Worm (Caenorhabditis elegans): ENCODE data around the gene str-249.

The str-249 gene

DNA sequence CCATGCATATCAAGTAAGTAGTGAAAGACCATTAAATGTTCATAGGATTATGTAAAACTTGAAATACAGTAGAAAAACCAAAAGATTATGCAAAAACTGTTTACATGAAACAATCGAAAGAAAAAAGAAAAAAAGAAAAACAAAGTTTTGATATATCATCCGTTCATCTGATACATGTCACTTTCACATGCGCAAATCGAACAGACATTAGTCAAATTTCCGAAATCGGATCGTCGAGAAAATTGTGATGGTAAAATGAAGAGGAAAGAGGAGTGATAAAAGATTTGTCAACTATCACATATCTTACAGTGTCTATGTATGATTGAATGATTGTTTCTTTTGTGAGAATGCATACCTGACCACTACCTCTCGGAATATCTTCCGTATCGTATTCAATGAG lies 22.3 kb upstream of the str-249 start:
- TF ChIP-seq ets-7 (tag; optimal IDR thresholded peaks at IDR 0.05) (no peak), hmg-4 (GFP tag; optimal IDR thresholded peaks at IDR 0.05) (no peak), pes-1 (GFP tag; IDR thresholded peaks at IDR 0.05) (no peak), aly-1 (tag; optimal IDR thresholded peaks at IDR 0.05) (no peak), hmbx-1 (tag; optimal IDR thresholded peaks at IDR 0.05) (no peak), ceh-36 (tag; optimal IDR thresholded peaks at IDR 0.05) (no peak), ama-1 (optimal IDR thresholded peaks at IDR 0.05) (no peak), scrt-1 (GFP tag; IDR thresholded peaks at IDR 0.05) (no peak), hnd-1 (tag; optimal IDR thresholded peaks at IDR 0.05) (no peak)

DNA sequence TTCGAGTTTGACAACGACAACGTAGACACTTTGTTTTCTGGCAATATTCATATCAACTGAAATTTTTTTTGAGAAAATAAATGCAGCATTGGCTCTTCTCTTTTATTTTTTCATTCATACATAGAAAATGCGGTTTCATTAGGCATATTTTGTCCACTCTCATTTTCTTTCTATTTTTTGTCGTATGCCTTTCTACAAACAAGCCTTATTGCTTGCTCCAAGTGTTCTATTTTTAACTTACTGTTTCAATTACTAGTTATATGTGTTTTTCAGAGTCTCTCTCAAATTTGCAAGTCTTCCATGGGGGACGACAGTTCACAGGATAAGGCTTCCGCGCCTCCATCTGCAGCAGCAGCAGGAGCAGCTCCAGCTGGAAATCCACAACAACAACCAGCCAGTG lies 19.3 kb upstream of the str-249 start, which contains the start of gene kcc-1:
TSS of gene kcc-1 (plus strand) at position 301 of the 400 bp plus-strand sequence.
- no peak for TF ChIP-seq ets-7 (tag; optimal IDR thresholded peaks at IDR 0.05)
- TF ChIP-seq tra-4 (tag; optimal IDR thresholded peaks at IDR 0.05): no peak
- TF ChIP-seq aly-1 (tag; optimal IDR thresholded peaks at IDR 0.05): no peak

DNA sequence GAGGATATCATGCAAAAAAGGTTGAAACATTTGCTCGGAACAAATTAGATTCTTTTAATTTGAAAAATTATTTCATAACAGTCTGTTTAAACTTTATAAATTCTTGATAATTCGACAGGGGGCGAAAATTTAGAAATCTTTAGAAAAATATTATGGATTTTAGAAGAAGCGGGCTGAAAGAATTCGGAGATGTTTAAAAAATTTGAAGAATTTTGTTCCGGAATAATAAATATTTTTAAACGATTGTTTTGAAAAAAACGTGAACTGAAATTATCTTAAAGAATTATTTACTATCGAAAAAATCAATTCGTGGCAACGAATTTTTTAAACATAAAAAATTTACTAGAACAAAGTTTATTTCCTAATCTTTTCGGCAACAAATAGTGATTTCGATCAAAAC lies 17.0 kb upstream of the str-249 start, which contains the start of gene R13A1.3:
TSS of gene R13A1.3 (plus strand) at position 301 of the 400 bp plus-strand sequence.
- TF ChIP-seq tbx-37 (GFP tag; conservative IDR thresholded peaks at IDR 0.05) (no peak), B0310.2 (tag; optimal IDR thresholded peaks at IDR 0.05) (no peak), hnd-1 (tag; optimal IDR thresholded peaks at IDR 0.05) (no peak), flt-1 (GFP tag; IDR thresholded peaks at IDR 0.05) (no peak), aly-1 (tag; optimal IDR thresholded peaks at IDR 0.05) (no peak), pes-1 (GFP tag; IDR thresholded peaks at IDR 0.05) (no peak), ama-1 (optimal IDR thresholded peaks at IDR 0.05) (no peak)

- TF ChIP-seq pes-1 (GFP tag; IDR thresholded peaks at IDR 0.05): no peak
- no peak for TF ChIP-seq tbx-37 (GFP tag; conservative IDR thresholded peaks at IDR 0.05)
- TF ChIP-seq hnd-1 (tag; optimal IDR thresholded peaks at IDR 0.05): no peak
- TF ChIP-seq ets-7 (tag; optimal IDR thresholded peaks at IDR 0.05): no peak
- no peak for TF ChIP-seq tbx-11 (GFP tag; IDR thresholded peaks at IDR 0.05)
Observed at ce11 chrIV:7196853-7197252, 10.2 kb upstream of the str-249 start, which contains the start of gene unc-8. Gene unc-8 (plus strand): TSS chrIV:7197153.

DNA sequence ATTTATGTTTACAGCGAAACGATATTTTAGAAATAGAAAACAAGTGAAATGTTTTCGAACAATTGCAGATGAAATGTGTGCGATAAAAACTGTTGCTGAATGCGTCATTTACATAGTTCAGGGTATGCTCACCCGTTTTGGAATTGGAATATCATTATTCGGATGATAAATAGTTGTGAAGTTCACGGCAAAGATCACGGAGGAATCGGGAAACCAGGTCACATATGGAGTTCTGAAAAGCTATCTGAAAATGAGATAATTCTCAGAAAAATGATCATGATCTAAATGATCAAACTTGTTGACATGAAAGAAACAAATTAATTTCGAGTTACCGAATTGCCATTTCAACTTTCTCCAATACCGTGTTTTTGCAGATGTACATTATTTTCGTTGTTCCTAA lies 9.1 kb upstream of the str-249 start, which contains the start of gene best-16:
TSS of gene best-16 (minus strand) at position 101 of the 400 bp plus-strand sequence.
- TF ChIP-seq tra-4 (tag; optimal IDR thresholded peaks at IDR 0.05): no peak
- TF ChIP-seq F13C5.2 (tag; optimal IDR thresholded peaks at IDR 0.05): no peak
- TF ChIP-seq ceh-36 (tag; optimal IDR thresholded peaks at IDR 0.05): no peak
- no peak for TF ChIP-seq hmg-4 (GFP tag; optimal IDR thresholded peaks at IDR 0.05)
- no peak for TF ChIP-seq flt-1 (GFP tag; IDR thresholded peaks at IDR 0.05)
- no peak for TF ChIP-seq B0310.2 (tag; optimal IDR thresholded peaks at IDR 0.05)
- TF ChIP-seq sea-1 (GFP tag; conservative IDR thresholded peaks at IDR 0.05): no peak
- no peak for TF ChIP-seq ceh-13 (GFP tag; optimal IDR thresholded peaks at IDR 0.05)

ce11 chrIV:7191745-7192144 lies 5.1 kb upstream of the str-249 start, which contains the start of gene R13A1.5:
Gene R13A1.5 (minus strand): TSS chrIV:7191845.
- TF ChIP-seq hmg-4 (GFP tag; optimal IDR thresholded peaks at IDR 0.05) (no peak), hmbx-1 (tag; optimal IDR thresholded peaks at IDR 0.05) (no peak), F13C5.2 (tag; optimal IDR thresholded peaks at IDR 0.05) (no peak)

DNA sequence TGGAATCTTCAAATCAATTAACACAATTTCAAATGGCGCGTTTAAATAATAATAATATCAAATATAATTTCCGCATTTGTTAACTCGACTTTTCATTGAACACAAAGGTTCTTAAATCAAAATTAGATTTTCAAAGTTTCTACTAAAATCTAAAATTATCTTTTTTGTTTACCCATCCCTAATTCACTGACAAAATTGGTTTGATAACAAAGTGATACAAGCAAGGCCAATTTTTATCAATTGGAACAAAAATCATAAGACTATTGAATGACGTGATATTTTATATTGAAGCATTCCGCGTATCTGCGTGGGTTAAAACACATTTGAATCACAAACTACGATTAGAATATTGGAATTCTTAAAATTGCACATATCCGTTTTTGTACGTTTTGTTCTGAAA lies 3.8 kb upstream of the str-249 start:
- TF ChIP-seq ceh-13 (GFP tag; optimal IDR thresholded peaks at IDR 0.05): no peak
- TF ChIP-seq pes-1 (GFP tag; IDR thresholded peaks at IDR 0.05): no peak
- TF ChIP-seq flt-1 (GFP tag; IDR thresholded peaks at IDR 0.05): no peak
- no peak for TF ChIP-seq F13C5.2 (tag; optimal IDR thresholded peaks at IDR 0.05)
- TF ChIP-seq tbx-11 (GFP tag; IDR thresholded peaks at IDR 0.05): no peak
- no peak for TF ChIP-seq hnd-1 (tag; optimal IDR thresholded peaks at IDR 0.05)
- no peak for TF ChIP-seq ama-1 (optimal IDR thresholded peaks at IDR 0.05)
- TF ChIP-seq ceh-36 (tag; optimal IDR thresholded peaks at IDR 0.05): no peak
- no peak for TF ChIP-seq hmg-4 (GFP tag; optimal IDR thresholded peaks at IDR 0.05)
- no peak for TF ChIP-seq B0310.2 (tag; optimal IDR thresholded peaks at IDR 0.05)

- no peak for TF ChIP-seq flt-1 (GFP tag; IDR thresholded peaks at IDR 0.05)
- TF ChIP-seq scrt-1 (GFP tag; IDR thresholded peaks at IDR 0.05): no peak
- TF ChIP-seq tbx-37 (GFP tag; conservative IDR thresholded peaks at IDR 0.05): no peak
- TF ChIP-seq ceh-13 (GFP tag; optimal IDR thresholded peaks at IDR 0.05): no peak
- TF ChIP-seq B0310.2 (tag; optimal IDR thresholded peaks at IDR 0.05): no peak
- no peak for TF ChIP-seq aly-1 (tag; optimal IDR thresholded peaks at IDR 0.05)
- no peak for TF ChIP-seq ceh-36 (tag; optimal IDR thresholded peaks at IDR 0.05)
- TF ChIP-seq hnd-1 (tag; optimal IDR thresholded peaks at IDR 0.05): no peak
- TF ChIP-seq sea-1 (GFP tag; conservative IDR thresholded peaks at IDR 0.05): no peak
- no peak for TF ChIP-seq ama-1 (optimal IDR thresholded peaks at IDR 0.05)
- TF ChIP-seq tbx-11 (GFP tag; IDR thresholded peaks at IDR 0.05): no peak
- TF ChIP-seq hmg-4 (GFP tag; optimal IDR thresholded peaks at IDR 0.05): no peak
- TF ChIP-seq F13C5.2 (tag; optimal IDR thresholded peaks at IDR 0.05): no peak
Observed at ce11 chrIV:7188528-7189422, 2.1 kb upstream of the str-249 start, which contains the start of gene srlf-7. Gene srlf-7 (plus strand): TSS chrIV:7189287.
